Worm (Caenorhabditis elegans): ENCODE data around the gene Y51A2B.9.
"Not testable (repeated sequence)": the region's sequence is repeated elsewhere in the genome, so short reads cannot be mapped to it uniquely, and the experiment has no call there.

Gene Y51A2B.9

ce11 chrV:18404767-18405166 lies 9.2 kb upstream of the Y51A2B.9 start, which contains the start of gene srh-209:
TSS of gene srh-209 (minus strand) at chrV:18404867.
- not testable (repeated sequence) for TF ChIP-seq unc-130 (GFP tag; optimal IDR thresholded peaks at IDR 0.05); dpl-1 (GFP tag; optimal IDR thresholded peaks at IDR 0.05); pha-4 (tag; optimal IDR thresholded peaks at IDR 0.05)

ce11 chrV:18402743-18403142 lies 7.2 kb upstream of the Y51A2B.9 start:
- TF ChIP-seq ztf-26 (tag; optimal IDR thresholded peaks at IDR 0.05) = no peak
- no peak for TF ChIP-seq F37B4.10 (GFP tag; IDR thresholded peaks at IDR 0.05)

ce11 chrV:18397814-18398213 lies 2.3 kb upstream of the Y51A2B.9 start, which contains the start of gene Y51A2B.16:
TSS of gene Y51A2B.16 (minus strand) at chrV:18397914.
- TF ChIP-seq nfya-2 (GFP tag; IDR thresholded peaks at IDR 0.05) (no peak), snpc-4 (GFP tag; optimal IDR thresholded peaks at IDR 0.05) (no peak), snpc-4 (tag; optimal IDR thresholded peaks at IDR 0.05) (no peak), lir-1 (GFP tag; conservative IDR thresholded peaks at IDR 0.05) (no peak), F52B5.7 (tag; optimal IDR thresholded peaks at IDR 0.05) (no peak), T26A5.8 (tag; optimal IDR thresholded peaks at IDR 0.05) (no peak), hmg-20 (GFP tag; IDR thresholded peaks at IDR 0.05) (no peak), dox-1 (GFP tag; IDR thresholded peaks at IDR 0.05) (no peak), nhr-120 (GFP tag; IDR thresholded peaks at IDR 0.05) (no peak), attf-5 (GFP tag; optimal IDR thresholded peaks at IDR 0.05) (no peak)

- TF ChIP-seq K12H6.12 (tag; optimal IDR thresholded peaks at IDR 0.05) (no peak), die-1 (tag; optimal IDR thresholded peaks at IDR 0.05) (no peak), F52B5.7 (tag; optimal IDR thresholded peaks at IDR 0.05) (no peak), rcor-1 (GFP tag; IDR thresholded peaks at IDR 0.05) (no peak), attf-3 (GFP tag; conservative IDR thresholded peaks at IDR 0.05) (no peak), ceh-91 (GFP tag; IDR thresholded peaks at IDR 0.05) (no peak), ets-4 (GFP tag; optimal IDR thresholded peaks at IDR 0.05) (no peak), athp-1 (tag; optimal IDR thresholded peaks at IDR 0.05) (no peak), F10E7.11 (tag; optimal IDR thresholded peaks at IDR 0.05) (no peak), dpff-1 (tag; optimal IDR thresholded peaks at IDR 0.05) (no peak), unc-62 (GFP tag; optimal IDR thresholded peaks at IDR 0.05) (no peak), ztf-22 (GFP tag; optimal IDR thresholded peaks at IDR 0.05) (no peak), egrh-3 (GFP tag; IDR thresholded peaks at IDR 0.05) (no peak), nhr-27 (tag; optimal IDR thresholded peaks at IDR 0.05) (no peak), lin-35 (GFP tag; optimal IDR thresholded peaks at IDR 0.05) (no peak)
Measured at ce11 chrV:18394203-18394602, 1.3 kb downstream of the Y51A2B.9 start, which contains the start of gene Y51A2B.6. TSS of gene Y51A2B.6 (minus strand) at chrV:18394303.

- TF ChIP-seq C17E4.6 (GFP tag; IDR thresholded peaks at IDR 0.05) (no peak), C06A6.2 (GFP tag; conservative IDR thresholded peaks at IDR 0.05) (no peak), dpl-1 (GFP tag; optimal IDR thresholded peaks at IDR 0.05) (no peak), lir-1 (GFP tag; conservative IDR thresholded peaks at IDR 0.05) (no peak), ceh-40 (GFP tag; IDR thresholded peaks at IDR 0.05) (no peak), lin-40 (tag; optimal IDR thresholded peaks at IDR 0.05) (no peak)
Measured at ce11 chrV:18389046-18389445, 6.5 kb downstream of the Y51A2B.9 start, which contains the start of the genes Y51A2B.4 and Y51A2B.5. TSS of gene Y51A2B.4 (minus strand) at chrV:18389146. TSS of gene Y51A2B.5 (plus strand) at chrV:18389277.

Measured in whole organism, young adult.